Fruit fly (Drosophila melanogaster): ENCODE data around the gene CG42371.
A peak's percentile ranks its signal among the peaks of the same experiment; 100 is the strongest.

Gene CG42371

DNA sequence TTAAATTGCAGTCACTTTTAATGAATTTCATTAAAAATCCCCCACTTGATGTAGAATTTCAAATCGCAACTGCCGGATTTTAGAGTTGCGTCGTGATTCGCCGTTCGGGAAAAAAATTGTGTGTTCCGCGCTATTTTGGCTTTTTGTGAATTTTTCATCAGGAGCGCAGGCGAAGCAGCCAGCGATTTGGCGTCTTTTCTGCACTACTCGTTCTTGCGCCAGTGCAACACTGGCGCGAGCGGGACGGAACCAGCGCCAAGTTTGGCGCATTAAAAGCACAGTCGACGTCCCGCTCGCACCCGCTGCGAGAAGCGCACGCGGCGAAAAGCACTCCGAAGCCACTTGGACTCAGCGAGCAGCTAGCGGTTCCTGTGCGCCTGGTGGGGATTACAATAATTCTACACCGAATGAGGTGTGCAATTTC, 23.7 kb downstream of the CG42371 start (continued):
- no peak for TF ChIP-seq klu (GFP tag; IDR thresholded peaks at IDR 0.05)
- TF ChIP-seq CG7745 (tag; optimal IDR thresholded peaks at IDR 0.05) = no peak
- no peak for TF ChIP-seq CG10274 (GFP tag; optimal IDR thresholded peaks at IDR 0.05)
- peak; percentile 19 for TF ChIP-seq repo (GFP tag; optimal IDR thresholded peaks at IDR 0.05)
- TF ChIP-seq CG16779 (GFP tag; IDR thresholded peaks at IDR 0.05) = no peak
- no peak for TF ChIP-seq Kr (GFP tag; optimal IDR thresholded peaks at IDR 0.05)
- TF ChIP-seq CG11504 (tag; optimal IDR thresholded peaks at IDR 0.05) = peak; percentile 35
- TF ChIP-seq ci (GFP tag; IDR thresholded peaks at IDR 0.05) = no peak
- no peak for TF ChIP-seq CG9609 (GFP tag; optimal IDR thresholded peaks at IDR 0.05)
- TF ChIP-seq Dad (GFP tag; optimal IDR thresholded peaks at IDR 0.05) = peak; percentile 47
- peak; percentile 37 for TF ChIP-seq mam (GFP tag; optimal IDR thresholded peaks at IDR 0.05)
- TF ChIP-seq bab2 (GFP tag; optimal IDR thresholded peaks at IDR 0.05) = no peak
- TF ChIP-seq C15 (GFP tag; IDR thresholded peaks at IDR 0.05) = no peak
- TF ChIP-seq nerfin-1 (tag; optimal IDR thresholded peaks at IDR 0.05) = peak; percentile 33
- no peak for TF ChIP-seq tap (tag; optimal IDR thresholded peaks at IDR 0.05)
- TF ChIP-seq btn (GFP tag; optimal IDR thresholded peaks at IDR 0.05) = no peak
- TF ChIP-seq Mes4 (GFP tag; optimal IDR thresholded peaks at IDR 0.05) = peak; percentile 16
- TF ChIP-seq bsh (GFP tag; optimal IDR thresholded peaks at IDR 0.05) = peak; percentile 20 to 66
- TF ChIP-seq CG14667 (GFP tag; IDR thresholded peaks at IDR 0.05) = no peak
- TF ChIP-seq nmo (GFP tag; optimal IDR thresholded peaks at IDR 0.05) = peak; percentile 51
- TF ChIP-seq Tbp (GFP tag; optimal IDR thresholded peaks at IDR 0.05) = no peak
- peak; percentile 46 for TF ChIP-seq CG12744 (GFP tag; optimal IDR thresholded peaks at IDR 0.05)
- no peak for TF ChIP-seq Scr (GFP tag; IDR thresholded peaks at IDR 0.05; ENCODE audit: partially characterized antibody)
- peak; percentile 25 for TF ChIP-seq unpg (GFP tag; optimal IDR thresholded peaks at IDR 0.05)
- TF ChIP-seq peb (GFP tag; IDR thresholded peaks at IDR 0.05) = no peak
- peak; percentile 44 for TF ChIP-seq nau (GFP tag; optimal IDR thresholded peaks at IDR 0.05)
- TF ChIP-seq Hr78 (GFP tag; optimal IDR thresholded peaks at IDR 0.05) = peak in 1 of 2 experiments; percentile 34
- TF ChIP-seq Sry-β (GFP tag; optimal IDR thresholded peaks at IDR 0.05) = peak; percentile 69
- TF ChIP-seq pfk (GFP tag; optimal IDR thresholded peaks at IDR 0.05) = peak; percentile 40
- TF ChIP-seq CG4707 (GFP tag; optimal IDR thresholded peaks at IDR 0.05) = no peak
- peak; percentile 21 for TF ChIP-seq fd64A (GFP tag; optimal IDR thresholded peaks at IDR 0.05)
- TF ChIP-seq CG6683 (GFP tag; optimal IDR thresholded peaks at IDR 0.05) = peak; percentile 15
- no peak for TF ChIP-seq psq (GFP tag; optimal IDR thresholded peaks at IDR 0.05)
- TF ChIP-seq Jarid2 (GFP tag; optimal IDR thresholded peaks at IDR 0.05) = peak; percentile 3
- peak; percentile 59 for TF ChIP-seq BEAF-32 (GFP tag; optimal IDR thresholded peaks at IDR 0.05)
- TF ChIP-seq CG2678 (tag; optimal IDR thresholded peaks at IDR 0.05) = peak; percentile 50
- TF ChIP-seq NFAT (GFP tag; IDR thresholded peaks at IDR 0.05) = no peak
- peak; percentile 58 for TF ChIP-seq Side (GFP tag; optimal IDR thresholded peaks at IDR 0.05)
- no peak for TF ChIP-seq CG6689 (GFP tag; IDR thresholded peaks at IDR 0.05)
- TF ChIP-seq CG12942 (GFP tag; optimal IDR thresholded peaks at IDR 0.05) = no peak
- no peak for TF ChIP-seq CG7556 (GFP tag; optimal IDR thresholded peaks at IDR 0.05)
- peak; percentile 79 for TF ChIP-seq Ets97D (GFP tag; optimal IDR thresholded peaks at IDR 0.05)
- TF ChIP-seq CG16863 (GFP tag; optimal IDR thresholded peaks at IDR 0.05) = no peak
- peak; percentile 53 for TF ChIP-seq caup (GFP tag; optimal IDR thresholded peaks at IDR 0.05; ENCODE audit: severe bottlenecking)
- TF ChIP-seq Eip74EF (GFP tag; optimal IDR thresholded peaks at IDR 0.05) = peak in 1 of 2 experiments; percentile 82
- peak; percentile 67 for TF ChIP-seq Vsx1 (GFP tag; optimal IDR thresholded peaks at IDR 0.05)
- TF ChIP-seq CG8924 (tag; optimal IDR thresholded peaks at IDR 0.05) = no peak
- peak; percentile 91 for TF ChIP-seq Nf-YC (tag; optimal IDR thresholded peaks at IDR 0.05)
- peak; percentile 3 for TF ChIP-seq CHES-1-like (GFP tag; optimal IDR thresholded peaks at IDR 0.05)
- TF ChIP-seq CG11085 (GFP tag; IDR thresholded peaks at IDR 0.05) = no peak

Measured in whole organism, embryonic.